Fruit fly (Drosophila melanogaster): Measurements from ENCODE around the gene CheB98a.

DNA sequence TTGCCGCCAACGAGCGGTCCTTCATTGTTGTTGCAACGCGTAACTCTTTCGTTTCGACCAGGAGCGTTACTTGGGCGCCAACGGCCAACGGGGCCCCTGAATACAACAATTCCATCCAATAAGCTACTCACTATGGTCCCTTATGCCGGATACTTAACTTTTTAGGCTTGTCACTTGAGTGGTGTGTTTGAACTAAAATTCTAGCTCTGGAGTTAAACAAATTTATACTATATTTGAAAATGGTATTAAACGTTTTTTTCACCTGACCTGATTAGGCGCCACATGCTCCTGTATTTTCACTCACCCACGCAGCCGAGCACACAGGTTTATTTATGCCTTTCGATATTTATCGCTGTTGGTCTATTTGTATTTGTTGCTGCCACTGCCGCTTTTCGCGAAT is 1.3 kb upstream of the CheB98a start:
- TF ChIP-seq CG9705 (GFP tag; optimal IDR thresholded peaks at IDR 0.05): no peak
- TF ChIP-seq Vsx2 (GFP tag; optimal IDR thresholded peaks at IDR 0.05; ENCODE audit: partially characterized antibody): no peak
- no peak for TF ChIP-seq psq (GFP tag; optimal IDR thresholded peaks at IDR 0.05)

All from whole organism, wandering third instar larva.